Worm (Caenorhabditis elegans) whole organism, L4 larva: ENCODE measurements around the gene ergi-2.
A peak's percentile ranks its signal among the peaks of the same experiment; 100 is the strongest.

Experiments used
- F10B5.3 ChIP-seq: sonication (generic microtip); optimal IDR thresholded peaks from 2 replicates; lab custom pipeline; 2016; ENCODE audit warnings: mild to moderate bottlenecking, missing genetic modification characterization, missing compliant biosample characterization
- F44E2.7 ChIP-seq: fragments of 200-800 bp; sonication (Bioruptor generic); IDR thresholded peaks from 2 replicates; pipeline ENCODE4 v2.1.2; 2022; ENCODE audit warnings: missing genetic modification characterization, missing compliant biosample characterization
- F49E8.2 ChIP-seq: sonication (generic microtip); optimal IDR thresholded peaks from 2 replicates; lab custom pipeline; 2016; ENCODE audit warnings: missing compliant biosample characterization, mild to moderate bottlenecking, missing genetic modification characterization, borderline replicate concordance
- R02D3.7 ChIP-seq: fragments of 150-350 bp; sonication (generic microtip); optimal IDR thresholded peaks from 3 replicates; lab custom pipeline; 2014; ENCODE audit warnings: missing biosample characterization, missing genetic modification characterization
- Y5F2A.4 ChIP-seq: fragments of 200-800 bp; sonication (Bioruptor generic); optimal IDR thresholded peaks from 2 replicates; lab custom pipeline; 2018; ENCODE audit warnings: mild to moderate bottlenecking, missing genetic modification characterization, missing compliant biosample characterization
- ZK337.2 ChIP-seq: fragments of 200-800 bp; sonication (Bioruptor generic); IDR thresholded peaks from 2 replicates; pipeline ENCODE4 v1.3.6; 2022; ENCODE audit warnings: missing genetic modification reagents, missing genetic modification characterization, missing compliant biosample characterization
- ZK546.5 ChIP-seq, 2 experiments: sonication (generic microtip); optimal IDR thresholded peaks; 2 replicates each; lab custom pipeline; 2017; ENCODE audit warnings: missing biosample characterization in 2 of 2, missing genetic modification characterization in 2 of 2
- aha-1 ChIP-seq: fragments of 150-350 bp; peaks from one replicate; lab custom pipeline; 2014; ENCODE audit warnings: missing biosample characterization, missing genetic modification characterization
- aly-2 ChIP-seq: sonication (generic microtip); optimal IDR thresholded peaks from 2 replicates; lab custom pipeline; 2018; ENCODE audit warnings: missing biosample characterization, missing genetic modification characterization
- ctbp-1 ChIP-seq: fragments of 200-800 bp; sonication (Bioruptor generic); IDR thresholded peaks from 2 replicates; pipeline ENCODE4 v1.3.6; 2022; ENCODE audit warnings: missing genetic modification reagents, missing genetic modification characterization, missing compliant biosample characterization
- daf-16 ChIP-seq, 3 experiments: sonication (generic microtip); optimal IDR thresholded peaks; 2 replicates each; lab custom pipeline; 2016 to 2017; ENCODE audit warnings: missing genetic modification characterization in 3 of 3, missing genetic modification reagents in 3 of 3, mild to moderate bottlenecking in 2 of 3, missing compliant biosample characterization in 2 of 3, missing biosample characterization in 1 of 3, moderate library complexity in 1 of 3
- daf-19 ChIP-seq: fragments of 200-800 bp; sonication (Bioruptor generic); conservative IDR thresholded peaks from 2 replicates; pipeline ENCODE4 v1.3.6; 2022; ENCODE audit warnings: missing genetic modification characterization, missing compliant biosample characterization
- dmd-6 ChIP-seq: fragments of 200-800 bp; sonication (Bioruptor generic); IDR thresholded peaks from 2 replicates; pipeline ENCODE4 v1.3.6; 2022; ENCODE audit warnings: missing genetic modification reagents, missing genetic modification characterization, missing compliant biosample characterization
- dpl-1 ChIP-seq: fragments of 150-350 bp; optimal IDR thresholded peaks from 2 replicates; lab custom pipeline; 2014; ENCODE audit warnings: missing biosample characterization, missing genetic modification reagents, missing genetic modification characterization
- gei-8 ChIP-seq: fragments of 200-800 bp; sonication (Bioruptor generic); optimal IDR thresholded peaks from 2 replicates; lab custom pipeline; 2018; ENCODE audit warnings: mild to moderate bottlenecking, missing genetic modification characterization, missing compliant biosample characterization
- hlh-30 ChIP-seq: sonication (generic microtip); optimal IDR thresholded peaks from 2 replicates; lab custom pipeline; 2017; ENCODE audit warnings: antibody characterized with exemption, mild to moderate bottlenecking, missing genetic modification characterization, missing compliant biosample characterization; ENCODE audit not compliant: insufficient read depth
- jun-1 ChIP-seq: fragments of 150-350 bp; optimal IDR thresholded peaks from 2 replicates; lab custom pipeline; 2014; ENCODE audit warnings: missing biosample characterization, missing genetic modification reagents, missing genetic modification characterization
- lim-7 ChIP-seq: fragments of 200-800 bp; sonication (Bioruptor generic); IDR thresholded peaks from 2 replicates; pipeline ENCODE4 v1.3.6; 2022; ENCODE audit warnings: missing genetic modification characterization, missing compliant biosample characterization
- lin-1 ChIP-seq: fragments of 200-800 bp; sonication (Bioruptor generic); IDR thresholded peaks from 2 replicates; pipeline ENCODE4 v1.3.6; 2022; ENCODE audit warnings: missing genetic modification reagents, missing genetic modification characterization, missing compliant biosample characterization
- lin-39 ChIP-seq: fragments of 150-350 bp; optimal IDR thresholded peaks from 2 replicates; lab custom pipeline; 2014; ENCODE audit warnings: missing biosample characterization, missing genetic modification reagents, missing genetic modification characterization
- madf-5 ChIP-seq, 2 experiments: fragments of 200-800 bp; sonication (Bioruptor generic); IDR thresholded peaks; 2 replicates each; pipeline ENCODE4 v1.3.6; 2022; ENCODE audit warnings: missing compliant biosample characterization in 2 of 2, missing genetic modification characterization in 2 of 2
- madf-9 ChIP-seq: fragments of 200-800 bp; sonication (Bioruptor generic); conservative IDR thresholded peaks from 2 replicates; pipeline ENCODE4 v1.3.6; 2022; ENCODE audit warnings: missing genetic modification reagents, missing genetic modification characterization, missing compliant biosample characterization
- mes-2 ChIP-seq: sonication (generic microtip); optimal IDR thresholded peaks from 2 replicates; lab custom pipeline; 2016; ENCODE audit warnings: missing genotype, mild to moderate bottlenecking, missing genetic modification characterization, missing compliant biosample characterization; ENCODE audit not compliant: poor library complexity, severe bottlenecking
- mxl-2 ChIP-seq: fragments of 200-800 bp; sonication (Bioruptor generic); conservative IDR thresholded peaks from 2 replicates; pipeline ENCODE4 v1.3.6; 2022; ENCODE audit warnings: missing genetic modification reagents, missing genetic modification characterization, missing compliant biosample characterization
- nhr-102 ChIP-seq: sonication (generic microtip); optimal IDR thresholded peaks from 2 replicates; lab custom pipeline; 2016; ENCODE audit warnings: mild to moderate bottlenecking, missing genetic modification characterization, moderate library complexity, missing compliant biosample characterization
- nhr-237 ChIP-seq: sonication (generic microtip); optimal IDR thresholded peaks from 2 replicates; lab custom pipeline; 2017; ENCODE audit warnings: missing biosample characterization, missing genetic modification characterization
- nhr-28 ChIP-seq: fragments of 150-350 bp; optimal IDR thresholded peaks from 2 replicates; lab custom pipeline; 2014; ENCODE audit warnings: missing biosample characterization, missing genetic modification characterization
- nhr-42 ChIP-seq: fragments of 200-800 bp; sonication (Bioruptor generic); IDR thresholded peaks from 2 replicates; pipeline ENCODE4 v1.3.6; 2022; ENCODE audit warnings: missing genetic modification characterization, missing compliant biosample characterization
- saeg-2 ChIP-seq: fragments of 200-800 bp; sonication (Bioruptor generic); IDR thresholded peaks from 2 replicates; pipeline ENCODE4 v1.3.6; 2022; ENCODE audit warnings: missing genetic modification reagents, missing genetic modification characterization, missing compliant biosample characterization
- skn-1 ChIP-seq: fragments of 150-350 bp; optimal IDR thresholded peaks from 2 replicates; lab custom pipeline; 2014; ENCODE audit warnings: missing biosample characterization, missing genetic modification characterization
- unc-130 ChIP-seq: sonication (generic microtip); optimal IDR thresholded peaks from 2 replicates; lab custom pipeline; 2016; ENCODE audit warnings: missing genetic modification reagents, missing genetic modification characterization, missing compliant biosample characterization
- unc-62 ChIP-seq, 3 experiments: fragments of 150-350 bp in 1 of 3; sonication (generic microtip); optimal IDR thresholded peaks in 2 of 3; peaks in 1 of 3; 1 replicate in 1 of 3; 2 replicates in 2 of 3; lab custom pipeline; 2014 to 2017; ENCODE audit warnings: missing biosample characterization in 3 of 3, missing genetic modification characterization in 3 of 3, missing genetic modification reagents in 3 of 3, missing genotype in 1 of 3
- zfp-2 ChIP-seq: sonication (generic microtip); optimal IDR thresholded peaks from 2 replicates; lab custom pipeline; 2016; ENCODE audit warnings: mild to moderate bottlenecking, missing genetic modification characterization, missing compliant biosample characterization
- ztf-7 ChIP-seq: fragments of 150-350 bp; optimal IDR thresholded peaks from 2 replicates; lab custom pipeline; 2014; ENCODE audit warnings: missing biosample characterization, missing genetic modification characterization

Gene ergi-2

ce11 chrX:15052385-15052784 lies 45.3 kb upstream of the ergi-2 start, which contains the start of gene H03G16.6 (continued):
- TF ChIP-seq F10B5.3 (tag; lab: Kevin White, UChicago) (no peak), daf-19 (no peak)

DNA sequence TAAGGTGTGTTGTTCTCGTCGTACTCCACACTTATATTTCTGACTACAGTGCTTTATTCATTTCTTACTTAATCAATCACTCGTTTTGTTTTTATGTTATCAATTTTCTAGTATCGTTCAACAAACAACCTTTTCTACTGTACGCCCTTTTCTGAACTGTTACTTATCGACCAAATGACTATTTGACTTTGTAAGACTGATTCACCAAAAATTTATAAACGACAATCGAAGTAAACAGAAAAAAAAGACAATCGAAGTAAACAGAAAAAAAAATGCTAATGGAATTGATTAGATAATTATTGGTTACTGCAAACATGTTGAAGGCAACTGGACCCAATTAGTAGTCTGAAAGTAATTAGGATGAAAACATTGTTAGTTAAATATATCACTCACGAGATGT lies 42.9 kb upstream of the ergi-2 start:
- TF ChIP-seq mes-2 (tag; lab: Kevin White, UChicago), result no peak
- no peak for TF ChIP-seq unc-62 (GFP tag; optimal IDR thresholded peaks at IDR 0.05 in 1 of 2; lab: Kevin White, UChicago)
- no peak for TF ChIP-seq unc-62 (tag; optimal IDR thresholded peaks at IDR 0.05; lab: Kevin White, UChicago)
- TF ChIP-seq daf-16 (GFP tag; optimal IDR thresholded peaks at IDR 0.05; lab: Kevin White, UChicago), result no peak
- TF ChIP-seq daf-16 (tag; optimal IDR thresholded peaks at IDR 0.05; lab: Kevin White, UChicago), result peak; percentile 86
- TF ChIP-seq nhr-28 (tag; lab: Kevin White, UChicago), result peak; percentile 35
- no peak for TF ChIP-seq nhr-102 (tag; lab: Kevin White, UChicago)
- TF ChIP-seq Y5F2A.4 (GFP tag; lab: Kevin White, UChicago), result no peak
- no peak for TF ChIP-seq F49E8.2 (tag; lab: Kevin White, UChicago)
- TF ChIP-seq zfp-2 (tag; lab: Kevin White, UChicago), result no peak

- no peak for TF ChIP-seq skn-1
- TF ChIP-seq saeg-2 (GFP tag; lab: Robert Waterston, UW), result no peak
- peak; percentile 98 for TF ChIP-seq aha-1 (tag; lab: Kevin White, UChicago)
- TF ChIP-seq nhr-42 (GFP tag; lab: Robert Waterston, UW), result no peak
- TF ChIP-seq unc-62 (GFP tag; optimal IDR thresholded peaks at IDR 0.05 in 1 of 2; lab: Kevin White, UChicago), result peak in 1 of 2 experiments; percentile 57
- TF ChIP-seq unc-62 (tag; optimal IDR thresholded peaks at IDR 0.05; lab: Kevin White, UChicago), result no peak
Measured at ce11 chrX:15047541-15047940, 40.4 kb upstream of the ergi-2 start.

ce11 chrX:15045401-15045800 lies 38.3 kb upstream of the ergi-2 start:
- TF ChIP-seq lim-7 (GFP tag; lab: Robert Waterston, UW) (no peak), dpl-1 (no peak), lin-39 (no peak), ZK337.2 (GFP tag; lab: Robert Waterston, UW) (no peak), unc-130 (GFP tag; lab: Kevin White, UChicago) (no peak), mes-2 (tag; lab: Kevin White, UChicago) (peak; percentile 13), skn-1 (no peak), R02D3.7 (tag; lab: Kevin White, UChicago) (peak; percentile 50), ZK546.5 (tag; optimal IDR thresholded peaks at IDR 0.05; lab: Kevin White, UChicago) (no peak), gei-8 (GFP tag; lab: Kevin White, UChicago) (no peak), saeg-2 (GFP tag; lab: Robert Waterston, UW) (no peak), madf-5 (GFP tag; IDR thresholded peaks at IDR 0.05; lab: Robert Waterston, UW) (no peak), aly-2 (tag; lab: Kevin White, UChicago) (no peak), nhr-237 (tag; lab: Kevin White, UChicago) (no peak), ctbp-1 (GFP tag; lab: Robert Waterston, UW) (no peak), lin-1 (no peak), madf-9 (GFP tag; lab: Robert Waterston, UW) (no peak), hlh-30 (tag; lab: Kevin White, UChicago) (peak; percentile 42), dmd-6 (GFP tag; lab: Robert Waterston, UW) (no peak), F44E2.7 (GFP tag; lab: Robert Waterston, UW) (no peak), mxl-2 (GFP tag; lab: Robert Waterston, UW) (no peak), ztf-7 (no peak)

ce11 chrX:15042549-15042948 lies 35.4 kb upstream of the ergi-2 start:
- TF ChIP-seq jun-1 (no peak), skn-1 (no peak)
